Fruit fly (Drosophila melanogaster) whole organism, wandering third instar larva: Measurements from ENCODE around the gene Sec10.

Experiments used
- Abd-B ChIP-seq: fragments of >200 bp; optimal IDR thresholded peaks from 2 replicates; lab custom pipeline; 2017; ENCODE audit warnings: missing biosample characterization, missing genetic modification characterization
- CG32264 ChIP-seq: fragments of 200-800 bp; sonication (Bioruptor generic); optimal IDR thresholded peaks from 2 replicates; lab custom pipeline; 2016; ENCODE audit warnings: missing biosample characterization, missing genetic modification characterization
- GATAd ChIP-seq: sonication (Bioruptor generic); optimal IDR thresholded peaks from 2 replicates; lab custom pipeline; 2016; ENCODE audit warnings: missing biosample characterization, missing genetic modification characterization
- Jra ChIP-seq: sonication (Bioruptor generic); optimal IDR thresholded peaks from 2 replicates; lab custom pipeline; 2016; ENCODE audit warnings: missing biosample characterization, missing genetic modification characterization
- Mio ChIP-seq: sonication (Bioruptor generic); optimal IDR thresholded peaks from 2 replicates; lab custom pipeline; 2016; ENCODE audit warnings: missing biosample characterization, missing genetic modification characterization
- Myc ChIP-seq: fragments of >200 bp; optimal IDR thresholded peaks from 2 replicates; lab custom pipeline; 2017
- OdsH ChIP-seq: fragments of 200-800 bp; sonication (Bioruptor generic); optimal IDR thresholded peaks from 2 replicates; lab custom pipeline; 2016; ENCODE audit warnings: missing biosample characterization, mild to moderate bottlenecking, missing genetic modification characterization
- Sp1 ChIP-seq: fragments of 200-800 bp; sonication (Bioruptor generic); optimal IDR thresholded peaks from 3 replicates; lab custom pipeline; 2019; ENCODE audit warnings: missing biosample characterization, mild to moderate bottlenecking, missing genetic modification characterization, moderate library complexity
- h ChIP-seq: fragments of 200-800 bp; sonication (Bioruptor generic); optimal IDR thresholded peaks from 3 replicates; lab custom pipeline; 2016; ENCODE audit warnings: missing biosample characterization, mild to moderate bottlenecking, missing genetic modification characterization
- pan ChIP-seq: fragments of >200 bp; optimal IDR thresholded peaks from 2 replicates; lab custom pipeline; 2017
- psq ChIP-seq: fragments of 200-800 bp; sonication (Bioruptor generic); optimal IDR thresholded peaks from 3 replicates; lab custom pipeline; 2017; ENCODE audit warnings: missing biosample characterization, mild to moderate bottlenecking, missing genetic modification characterization, moderate library complexity
- rgr ChIP-seq: fragments of 200-800 bp; sonication (Bioruptor generic); optimal IDR thresholded peaks from 3 replicates; lab custom pipeline; 2016; ENCODE audit warnings: missing biosample characterization, mild to moderate bottlenecking, missing genetic modification characterization
- sage ChIP-seq: fragments of 200-800 bp; sonication (Bioruptor generic); optimal IDR thresholded peaks from 2 replicates; lab custom pipeline; 2016; ENCODE audit warnings: missing biosample characterization, mild to moderate bottlenecking, missing genetic modification characterization

DNA sequence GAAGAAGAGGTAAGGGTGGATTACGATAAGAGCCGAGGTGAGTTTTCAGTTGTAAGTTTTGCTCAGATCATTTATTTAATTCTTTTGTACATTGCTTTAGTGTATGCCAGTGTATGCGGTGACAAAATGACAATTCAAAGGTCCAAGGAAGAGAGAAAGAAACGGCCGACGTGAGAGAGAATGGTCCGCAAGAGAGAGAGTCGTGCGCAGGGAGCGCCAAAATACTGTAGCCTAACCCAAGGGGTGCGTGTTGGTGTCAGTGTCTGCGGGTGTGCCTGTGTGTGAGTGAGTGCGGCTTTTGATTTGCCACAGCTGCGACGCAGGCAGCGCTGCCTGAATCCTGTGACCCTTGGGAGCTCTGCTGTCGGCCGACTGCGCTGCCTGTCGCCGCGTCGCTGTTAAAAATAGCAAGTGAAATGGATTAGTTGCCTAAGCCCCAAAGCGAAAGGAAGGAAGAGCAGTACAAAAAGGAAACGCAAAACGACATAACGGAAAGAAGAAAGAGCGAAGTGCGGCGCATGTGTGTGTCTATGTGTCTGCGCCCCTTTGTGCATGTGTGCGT is 42.0 kb upstream of the Sec10 start:
- no peak for TF ChIP-seq pan
- TF ChIP-seq rgr (GFP tag; lab: Kevin White, UChicago) = no peak
- TF ChIP-seq Jra (GFP tag; lab: Kevin White, UChicago) = no peak
- TF ChIP-seq psq (GFP tag; lab: Kevin White, UChicago) = peak; percentile 61
- TF ChIP-seq h = no peak
- TF ChIP-seq sage (GFP tag; lab: Kevin White, UChicago) = no peak
- no peak for TF ChIP-seq GATAd
- no peak for TF ChIP-seq Sp1 (GFP tag; lab: Kevin White, UChicago)
- TF ChIP-seq OdsH (GFP tag; lab: Kevin White, UChicago) = no peak
- no peak for TF ChIP-seq Mio (GFP tag; lab: Kevin White, UChicago)
- TF ChIP-seq Myc (lab: Kevin White, UChicago) = no peak
- no peak for TF ChIP-seq Abd-B (GFP tag; lab: Kevin White, UChicago)
- no peak for TF ChIP-seq CG32264 (GFP tag; lab: Kevin White, UChicago)
